Fruit fly (Drosophila melanogaster) Kc167 (cell line): ENCODE results near the gene CheB98a.
"Not testable (repeated sequence)": the region's sequence is repeated elsewhere in the genome, so short reads cannot be mapped to it uniquely, and the experiment has no call there.

Experiments
- Myc ChIP-seq: fragments of >200 bp; optimal IDR thresholded peaks from 2 replicates; lab custom pipeline; 2017; ENCODE audit warnings: missing external identifiers
- Sin3A ChIP-seq: fragments of >200 bp; optimal IDR thresholded peaks from 2 replicates; lab custom pipeline; 2018; ENCODE audit warnings: missing external identifiers
- h ChIP-seq: fragments of >200 bp; optimal IDR thresholded peaks from 3 replicates; lab custom pipeline; 2018; ENCODE audit warnings: missing external identifiers
- insv ChIP-seq: fragments of >200 bp; optimal IDR thresholded peaks from 3 replicates; lab custom pipeline; 2018; ENCODE audit warnings: missing external identifiers
- psq ChIP-seq: fragments of >200 bp; optimal IDR thresholded peaks from 2 replicates; lab custom pipeline; 2017; ENCODE audit warnings: missing external identifiers
- ttk ChIP-seq: sonication (Bioruptor generic); optimal IDR thresholded peaks from 2 replicates; lab custom pipeline; 2017; ENCODE audit warnings: missing external identifiers

Gene CheB98a

dm6 chr3R:28806402-28806801 is at the start of gene CheB98a:
TSS of gene CheB98a (plus strand) at chr3R:28806702.
- TF ChIP-seq Sin3A (lab: Kevin White, UChicago) (no peak), h (lab: Kevin White, UChicago) (no peak), Myc (no peak), ttk (no peak), psq (no peak), insv (no peak)

dm6 chr3R:28756879-28757278 is 49.6 kb upstream of the CheB98a start, which contains the start of gene CG9997:
TSS of gene CG9997 (minus strand) at chr3R:28756979.
- TF ChIP-seq h (lab: Kevin White, UChicago): no peak
- no peak for TF ChIP-seq Sin3A (lab: Kevin White, UChicago)
- no peak for TF ChIP-seq psq
- TF ChIP-seq Myc: no peak
- TF ChIP-seq ttk: no peak
- no peak for TF ChIP-seq insv

DNA sequence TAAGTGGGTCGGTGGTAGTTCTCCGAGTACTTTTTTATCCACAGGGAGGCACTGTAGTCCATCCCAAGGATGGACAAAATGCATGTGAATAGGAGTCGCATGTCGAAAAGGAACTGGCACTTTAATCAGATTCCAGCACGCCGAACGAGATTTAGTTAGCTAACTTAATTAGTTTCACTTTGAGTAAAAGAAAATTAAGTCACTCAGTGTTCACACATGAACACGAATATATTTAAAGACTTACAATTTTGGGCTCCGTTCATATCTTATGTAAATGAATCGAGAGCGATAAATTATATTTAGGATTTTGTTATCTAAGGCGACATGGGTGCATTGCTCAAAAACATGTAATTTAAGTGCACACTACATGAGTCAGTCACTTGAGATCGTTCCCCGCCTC is 48.4 kb upstream of the CheB98a start, which contains the start of gene aqrs:
aqrs (minus strand) TSS at position 101 of the 400 bp plus-strand sequence.
- TF ChIP-seq Myc; Sin3A (lab: Kevin White, UChicago); psq: not testable (repeated sequence)

DNA sequence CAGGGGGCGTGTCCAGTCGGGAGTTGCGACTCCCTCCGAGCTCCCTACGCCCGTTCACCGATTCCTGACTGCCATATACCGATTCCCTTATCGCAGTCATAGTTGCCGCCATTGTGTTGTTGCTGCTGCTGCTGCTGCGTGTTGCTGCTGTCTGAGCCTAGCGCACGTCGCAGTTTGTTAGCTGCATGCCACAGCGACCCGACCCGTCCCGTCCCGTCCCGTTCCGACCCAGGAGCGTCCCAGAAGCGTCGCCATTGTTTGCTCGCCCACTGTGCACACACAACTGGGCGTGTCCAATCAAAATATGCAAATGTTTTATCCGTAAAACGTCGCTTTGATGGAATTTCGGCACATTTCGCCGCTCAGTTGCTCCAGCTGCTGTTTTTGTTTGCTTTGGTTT is 30.8 kb upstream of the CheB98a start:
- TF ChIP-seq insv (no peak), h (lab: Kevin White, UChicago) (no peak), psq (no peak), ttk (no peak), Sin3A (lab: Kevin White, UChicago) (no peak), Myc (no peak)

DNA sequence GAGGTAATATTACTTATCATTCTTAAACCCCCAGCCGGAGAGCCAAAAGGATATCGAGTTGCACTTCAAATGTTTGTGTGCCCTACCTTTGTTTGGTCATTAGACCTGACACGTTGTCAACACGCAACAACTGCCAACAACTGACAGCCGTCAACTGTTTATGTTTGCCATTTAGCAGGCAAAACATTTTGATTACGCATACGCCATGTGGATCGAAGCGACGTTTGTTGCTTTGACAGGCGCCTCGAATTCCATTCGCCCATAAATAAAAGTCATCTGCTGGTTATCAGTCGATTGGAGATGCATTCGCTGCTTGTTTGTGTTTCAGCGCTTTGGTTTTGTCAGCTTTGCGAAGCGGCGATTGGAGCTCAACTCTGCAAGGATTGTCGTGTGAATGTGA is 17.2 kb upstream of the CheB98a start, which contains the start of gene CG34295:
CG34295 (plus strand) TSS at position 301 of the 400 bp plus-strand sequence.
- TF ChIP-seq ttk (no peak), insv (no peak), h (lab: Kevin White, UChicago) (no peak), Sin3A (lab: Kevin White, UChicago) (no peak), Myc (no peak), psq (no peak)

DNA sequence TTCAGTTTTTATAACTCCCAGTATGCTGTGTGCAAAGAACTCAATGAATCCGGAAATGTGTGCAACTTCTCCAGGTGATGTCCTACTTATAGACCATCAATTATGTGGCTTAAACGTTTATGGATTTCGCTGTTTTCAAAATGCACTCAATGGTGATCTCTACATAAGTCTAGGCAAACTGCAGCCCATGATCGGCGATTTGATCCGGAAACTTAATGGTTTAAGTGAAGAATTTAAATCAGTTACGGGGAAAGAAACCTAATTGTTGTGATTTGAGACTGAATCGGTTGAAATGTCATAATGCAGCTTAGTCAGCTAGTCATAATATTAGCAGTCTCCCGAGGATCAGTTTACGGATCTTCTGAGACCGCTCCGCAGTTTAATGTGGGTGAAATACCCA is 16.3 kb upstream of the CheB98a start, which contains the start of gene intr:
intr (plus strand) TSS at position 301 of the 400 bp plus-strand sequence.
- no peak for TF ChIP-seq insv
- no peak for TF ChIP-seq Sin3A (lab: Kevin White, UChicago)
- no peak for TF ChIP-seq ttk
- no peak for TF ChIP-seq h (lab: Kevin White, UChicago)
- no peak for TF ChIP-seq psq
- no peak for TF ChIP-seq Myc

DNA sequence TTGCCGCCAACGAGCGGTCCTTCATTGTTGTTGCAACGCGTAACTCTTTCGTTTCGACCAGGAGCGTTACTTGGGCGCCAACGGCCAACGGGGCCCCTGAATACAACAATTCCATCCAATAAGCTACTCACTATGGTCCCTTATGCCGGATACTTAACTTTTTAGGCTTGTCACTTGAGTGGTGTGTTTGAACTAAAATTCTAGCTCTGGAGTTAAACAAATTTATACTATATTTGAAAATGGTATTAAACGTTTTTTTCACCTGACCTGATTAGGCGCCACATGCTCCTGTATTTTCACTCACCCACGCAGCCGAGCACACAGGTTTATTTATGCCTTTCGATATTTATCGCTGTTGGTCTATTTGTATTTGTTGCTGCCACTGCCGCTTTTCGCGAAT is 1.3 kb upstream of the CheB98a start:
- TF ChIP-seq psq: no peak
- TF ChIP-seq Sin3A (lab: Kevin White, UChicago): no peak
- TF ChIP-seq ttk: no peak
- no peak for TF ChIP-seq h (lab: Kevin White, UChicago)
- no peak for TF ChIP-seq insv
- TF ChIP-seq Myc: no peak

- TF ChIP-seq insv (no peak), Myc (no peak), psq (no peak), h (lab: Kevin White, UChicago) (no peak), ttk (no peak), Sin3A (lab: Kevin White, UChicago) (no peak)
Observed at dm6 chr3R:28810942-28811676, 4.6 kb downstream of the CheB98a start, which contains the start of gene wdn. TSS of gene wdn (minus strand) at chr3R:28811337.

- TF ChIP-seq Sin3A (lab: Kevin White, UChicago): no peak
- TF ChIP-seq h (lab: Kevin White, UChicago): no peak
- no peak for TF ChIP-seq psq
- no peak for TF ChIP-seq Myc
- TF ChIP-seq ttk: no peak
Observed at dm6 chr3R:28811677-28812465, 5.4 kb downstream of the CheB98a start, which contains the start of gene Prp39. TSS of gene Prp39 (plus strand) at chr3R:28812102.

dm6 chr3R:28819555-28820305 is 13.2 kb downstream of the CheB98a start, which contains the start of the genes CG1523 and CG1647:
TSS of gene CG1523 (minus strand) at chr3R:28819668.
TSS of gene CG1647 (plus strand) at chr3R:28820221.
- TF ChIP-seq insv (no peak), h (lab: Kevin White, UChicago) (no peak), psq (no peak), ttk (no peak)

dm6 chr3R:28827222-28827621 is 20.7 kb downstream of the CheB98a start:
- TF ChIP-seq h (lab: Kevin White, UChicago) (no peak), Sin3A (lab: Kevin White, UChicago) (no peak), ttk (no peak), psq (no peak), Myc (no peak), insv (no peak)

DNA sequence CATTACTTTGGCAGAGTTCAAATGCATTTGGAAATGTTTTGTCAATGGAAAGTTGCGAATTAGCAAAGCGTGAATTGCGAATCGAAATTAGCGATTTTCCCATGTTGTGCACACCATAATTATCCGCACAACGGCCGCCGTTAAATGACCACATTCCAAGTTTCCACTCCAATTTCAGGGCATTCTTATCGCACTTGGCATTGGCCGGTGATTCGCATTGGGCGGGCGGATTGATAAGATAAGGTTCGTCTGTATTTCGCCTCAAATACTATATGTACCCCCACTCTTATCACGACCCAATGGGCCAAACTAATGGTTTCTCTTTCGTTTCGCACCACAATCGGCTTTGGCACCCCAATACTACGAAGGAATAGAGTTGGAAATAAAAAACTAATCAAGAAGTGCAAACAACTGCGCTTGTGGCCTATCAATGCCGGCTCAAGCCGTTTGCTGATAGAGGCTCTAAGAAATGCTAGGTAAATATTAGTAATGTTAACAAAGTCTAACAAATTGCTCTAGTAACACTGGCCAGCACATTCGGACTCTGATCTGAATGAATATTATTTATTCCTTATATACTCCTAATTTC is 22.9 kb downstream of the CheB98a start:
- TF ChIP-seq insv (no peak), h (lab: Kevin White, UChicago) (no peak), Sin3A (lab: Kevin White, UChicago) (no peak), Myc (no peak), psq (no peak)
